Fruit fly (Drosophila melanogaster): Measurements from ENCODE around the gene Cyt-c-d.

- TF ChIP-seq CG4496 (GFP tag; IDR thresholded peaks at IDR 0.05): no peak
- no peak for TF ChIP-seq EcR (GFP tag; optimal IDR thresholded peaks at IDR 0.05)
- no peak for TF ChIP-seq CG13204 (GFP tag; optimal IDR thresholded peaks at IDR 0.05)
- no peak for TF ChIP-seq D1 (tag; optimal IDR thresholded peaks at IDR 0.05)
- TF ChIP-seq CG12605 (GFP tag; IDR thresholded peaks at IDR 0.05): no peak
- no peak for TF ChIP-seq fd96Ca (GFP tag; IDR thresholded peaks at IDR 0.05)
Observed at dm6 chr2L:16715133-16715833, 408 bp upstream of the Cyt-c-d start.

Measured in whole organism, pupa.